Worm (Caenorhabditis elegans): Measurements from ENCODE around the gene sdz-23.

The sdz-23 gene

ce11 chrV:8130149-8130661, 30.8 kb downstream of the sdz-23 start, which contains the start of gene snap-1 (continued):
- peak; percentile 51; the same call in 1 of the 2 replicates for TF ChIP-seq dox-1 (GFP tag; IDR thresholded peaks at IDR 0.05)

- TF ChIP-seq madf-3 (GFP tag; IDR thresholded peaks at IDR 0.05) = 0 out of 2 replicates have a peak, but pooled peaks have one; percentile 62
- no peak for TF ChIP-seq cebp-1 (GFP tag; IDR thresholded peaks at IDR 0.05)
- TF ChIP-seq cebp-1 (tag; optimal IDR thresholded peaks at IDR 0.05) = peak; percentile 59
- TF ChIP-seq lsl-1 (GFP tag; optimal IDR thresholded peaks at IDR 0.05) = no peak
- no peak for TF ChIP-seq aptf-3 (GFP tag; IDR thresholded peaks at IDR 0.05)
- TF ChIP-seq madf-6 (GFP tag; IDR thresholded peaks at IDR 0.05) = 0 out of 2 replicates have a peak, but pooled peaks have one; percentile 14
- no peak for TF ChIP-seq hlh-12 (tag; optimal IDR thresholded peaks at IDR 0.05)
These were observed 31.4 kb downstream of the sdz-23 start for ce11 chrV:8130812-8131211.

ce11 chrV:8131628-8132027, 32.2 kb downstream of the sdz-23 start:
- TF ChIP-seq D2030.7 (GFP tag; IDR thresholded peaks at IDR 0.05) (no peak), sptf-2 (GFP tag; optimal IDR thresholded peaks at IDR 0.05) (no peak), bed-1 (GFP tag; IDR thresholded peaks at IDR 0.05) (no peak), hsf-1 (GFP tag; IDR thresholded peaks at IDR 0.05) (0 out of 2 replicates have a peak, but pooled peaks have one; percentile 57), B0336.3 (GFP tag; IDR thresholded peaks at IDR 0.05) (peak; percentile 56; the same call in 1 of the 2 replicates), ekl-4 (GFP tag; IDR thresholded peaks at IDR 0.05) (no peak), bed-2 (GFP tag; IDR thresholded peaks at IDR 0.05) (no peak), ceh-58 (GFP tag; IDR thresholded peaks at IDR 0.05) (no peak), mcd-1 (GFP tag; IDR thresholded peaks at IDR 0.05) (no peak), C17E4.6 (GFP tag; IDR thresholded peaks at IDR 0.05) (no peak), lin-26 (GFP tag; IDR thresholded peaks at IDR 0.05) (0 out of 2 replicates have a peak, but pooled peaks have one; percentile 40), madf-3 (GFP tag; IDR thresholded peaks at IDR 0.05) (no peak), egrh-3 (GFP tag; IDR thresholded peaks at IDR 0.05) (no peak), B0019.2 (GFP tag; conservative IDR thresholded peaks at IDR 0.05) (no peak), chd-7 (tag; optimal IDR thresholded peaks at IDR 0.05) (no peak), akir-1 (GFP tag; optimal IDR thresholded peaks at IDR 0.05) (no peak), snpc-4 (GFP tag; optimal IDR thresholded peaks at IDR 0.05) (no peak), snpc-4 (tag; optimal IDR thresholded peaks at IDR 0.05) (peak in 1 of 4 experiments; percentile 5), ceh-79 (tag; optimal IDR thresholded peaks at IDR 0.05) (no peak), cebp-1 (GFP tag; IDR thresholded peaks at IDR 0.05) (no peak), cebp-1 (tag; optimal IDR thresholded peaks at IDR 0.05) (peak; percentile 9), hmg-1.2 (GFP tag; IDR thresholded peaks at IDR 0.05) (0 out of 2 replicates have a peak, but pooled peaks have one; percentile 3), nfyb-1 (GFP tag; IDR thresholded peaks at IDR 0.05) (0 out of 2 replicates have a peak, but pooled peaks have one; percentile 48), attf-6 (GFP tag; IDR thresholded peaks at IDR 0.05) (0 out of 2 replicates have a peak, but pooled peaks have one; percentile 33), xnd-1 (tag; optimal IDR thresholded peaks at IDR 0.05) (no peak)

ce11 chrV:8132926-8133325, 33.5 kb downstream of the sdz-23 start, which contains the start of gene D1014.4:
Gene D1014.4 (plus strand): TSS chrV:8133226.
- no peak for TF ChIP-seq cebp-2 (GFP tag; IDR thresholded peaks at IDR 0.05)
- TF ChIP-seq nhr-80 (tag; optimal IDR thresholded peaks at IDR 0.05) = peak; percentile 14
- TF ChIP-seq ztf-3 (GFP tag; optimal IDR thresholded peaks at IDR 0.05) = no peak
- TF ChIP-seq let-526 (GFP tag; IDR thresholded peaks at IDR 0.05) = no peak
- no peak for TF ChIP-seq madf-8 (GFP tag; conservative IDR thresholded peaks at IDR 0.05)
- TF ChIP-seq ceh-40 (GFP tag; IDR thresholded peaks at IDR 0.05) = no peak
- no peak for TF ChIP-seq lag-1 (GFP tag; IDR thresholded peaks at IDR 0.05)
